Fruit fly (Drosophila melanogaster) whole organism, embryonic: Measurements from ENCODE around the gene sro.
A peak's percentile ranks its signal among the peaks of the same experiment; 100 is the strongest.

ENCODE experiments used
- Atf-2 ChIP-seq: fragments of 200-800 bp; sonication (Bioruptor generic); optimal IDR thresholded peaks from 2 replicates; lab custom pipeline; 2016; ENCODE audit warnings: missing biosample characterization, missing genetic modification characterization
- BEAF-32 ChIP-seq: fragments of 200-800 bp; sonication (Bioruptor generic); optimal IDR thresholded peaks from 3 replicates; lab custom pipeline; 2017; ENCODE audit warnings: missing biosample characterization, missing genetic modification characterization, mild to moderate bottlenecking, moderate library complexity, missing genetic modification reagents
- BtbVII ChIP-seq: fragments of 200-800 bp; sonication (Bioruptor generic); optimal IDR thresholded peaks from 3 replicates; lab custom pipeline; 2017; ENCODE audit warnings: missing biosample characterization, mild to moderate bottlenecking, missing genetic modification characterization
- CG10147 ChIP-seq: fragments of 200-800 bp; sonication (Bioruptor generic); optimal IDR thresholded peaks from 2 replicates; lab custom pipeline; 2019; ENCODE audit warnings: missing biosample characterization, mild to moderate bottlenecking, missing genetic modification characterization, moderate library complexity
- CG10543 ChIP-seq: fragments of 200-800 bp; sonication (Bioruptor generic); optimal IDR thresholded peaks from 3 replicates; lab custom pipeline; 2017; ENCODE audit warnings: missing biosample characterization, mild to moderate bottlenecking, missing genetic modification characterization, moderate library complexity
- CG10654 ChIP-seq: fragments of 200-800 bp; sonication (Bioruptor generic); optimal IDR thresholded peaks from 2 replicates; lab custom pipeline; 2016; ENCODE audit warnings: missing biosample characterization, missing genetic modification characterization
- CG11398 ChIP-seq: fragments of 200-800 bp; sonication (Bioruptor generic); optimal IDR thresholded peaks from 2 replicates; lab custom pipeline; 2016; ENCODE audit warnings: missing biosample characterization, missing genetic modification characterization
- CG11456 ChIP-seq: fragments of 200-800 bp; sonication (Bioruptor generic); IDR thresholded peaks from 3 replicates; pipeline ENCODE4 v1.3.6; 2022; ENCODE audit warnings: missing biosample characterization, missing genetic modification characterization
- CG1233 ChIP-seq: fragments of 200-800 bp; sonication (Bioruptor generic); optimal IDR thresholded peaks from 4 replicates; lab custom pipeline; 2018; ENCODE audit warnings: missing biosample characterization, mild to moderate bottlenecking, missing genetic modification characterization
- CG13287 ChIP-seq: fragments of 200-800 bp; sonication (Bioruptor generic); IDR thresholded peaks from 2 replicates; pipeline ENCODE4 v1.3.6; 2022; ENCODE audit warnings: missing biosample characterization, missing genetic modification characterization; ENCODE audit not compliant: partially characterized antibody
- CG13624 ChIP-seq: fragments of 200-800 bp; sonication (Bioruptor generic); optimal IDR thresholded peaks from 2 replicates; lab custom pipeline; 2016; ENCODE audit warnings: missing biosample characterization, missing genetic modification characterization
- CG14050 ChIP-seq: fragments of 200-800 bp; sonication (Bioruptor generic); IDR thresholded peaks from 3 replicates; pipeline ENCODE4 v1.3.6; 2022; ENCODE audit warnings: missing biosample characterization, missing genetic modification characterization
- CG14667 ChIP-seq: fragments of 200-800 bp; sonication (Bioruptor generic); IDR thresholded peaks from 2 replicates; pipeline ENCODE4 v1.3.6; 2022; ENCODE audit warnings: missing biosample characterization, missing genetic modification characterization
- CG15269 ChIP-seq: fragments of 200-800 bp; sonication (Bioruptor generic); optimal IDR thresholded peaks from 2 replicates; lab custom pipeline; 2018; ENCODE audit warnings: missing biosample characterization, mild to moderate bottlenecking, missing genetic modification characterization, moderate library complexity
- CG1792 ChIP-seq: fragments of 200-800 bp; sonication (Bioruptor generic); optimal IDR thresholded peaks from 2 replicates; lab custom pipeline; 2016; ENCODE audit warnings: missing biosample characterization, missing genetic modification characterization
- CG31365 ChIP-seq: fragments of 200-800 bp; sonication (Bioruptor generic); optimal IDR thresholded peaks from 2 replicates; lab custom pipeline; 2018; ENCODE audit warnings: missing biosample characterization, mild to moderate bottlenecking, missing genetic modification characterization
- CG3407 ChIP-seq: fragments of 200-800 bp; sonication (Bioruptor generic); optimal IDR thresholded peaks from 2 replicates; lab custom pipeline; 2018; ENCODE audit warnings: missing biosample characterization, mild to moderate bottlenecking, missing genetic modification characterization
- CG3726 ChIP-seq: fragments of 200-800 bp; sonication (Bioruptor generic); IDR thresholded peaks from 3 replicates; pipeline ENCODE4, ENCODE4 v1.3.6; 2022; ENCODE audit warnings: missing biosample characterization, missing genetic modification characterization
- CG6272 ChIP-seq: fragments of 200-800 bp; sonication (Bioruptor generic); IDR thresholded peaks from 2 replicates; pipeline ENCODE4 v1.3.6; 2022; ENCODE audit warnings: missing biosample characterization, missing genetic modification characterization
- CG7987 ChIP-seq: fragments of 200-800 bp; sonication (Bioruptor generic); optimal IDR thresholded peaks from 2 replicates; lab custom pipeline; 2018; ENCODE audit warnings: missing biosample characterization, mild to moderate bottlenecking, missing genetic modification characterization, moderate library complexity
- CG8765 ChIP-seq: fragments of 200-800 bp; sonication (Bioruptor generic); IDR thresholded peaks from 2 replicates; pipeline ENCODE4 v1.3.6; 2022; ENCODE audit warnings: missing biosample characterization, missing genetic modification characterization
- CG9437 ChIP-seq: fragments of 200-800 bp; sonication (Bioruptor generic); optimal IDR thresholded peaks from 2 replicates; lab custom pipeline; 2018; ENCODE audit warnings: missing biosample characterization, mild to moderate bottlenecking, missing genetic modification characterization
- CG9609 ChIP-seq: fragments of 200-800 bp; sonication (Bioruptor generic); optimal IDR thresholded peaks from 3 replicates; lab custom pipeline; 2016; ENCODE audit warnings: missing biosample characterization, missing genetic modification characterization
- CG9817 ChIP-seq: fragments of 200-800 bp; sonication (Bioruptor generic); optimal IDR thresholded peaks from 2 replicates; lab custom pipeline; 2018; ENCODE audit warnings: missing biosample characterization, mild to moderate bottlenecking, missing genetic modification characterization, moderate library complexity
- CG9932 ChIP-seq: fragments of 200-800 bp; sonication (Bioruptor generic); IDR thresholded peaks from 2 replicates; pipeline ENCODE4 v1.3.6; 2022; ENCODE audit warnings: missing biosample characterization, missing genetic modification characterization
- Gsc ChIP-seq: fragments of 200-800 bp; sonication (Bioruptor generic); IDR thresholded peaks from 2 replicates; pipeline ENCODE4 v1.3.6; 2022; ENCODE audit warnings: missing biosample characterization, missing genetic modification characterization
- Mad ChIP-seq: fragments of 200-800 bp; sonication (Bioruptor generic); optimal IDR thresholded peaks from 2 replicates; lab custom pipeline; 2016; ENCODE audit warnings: missing biosample characterization, missing genetic modification characterization
- NC2α ChIP-seq: fragments of 200-800 bp; sonication (Bioruptor generic); optimal IDR thresholded peaks from 2 replicates; lab custom pipeline; 2016; ENCODE audit warnings: missing biosample characterization, missing genetic modification characterization
- Nf-YC ChIP-seq: fragments of 200-800 bp; optimal IDR thresholded peaks from 3 replicates; lab custom pipeline; 2019; ENCODE audit warnings: missing biosample characterization, mild to moderate bottlenecking, missing genetic modification characterization, moderate library complexity
- Ssrp ChIP-seq: fragments of 200-800 bp; sonication (Bioruptor generic); optimal IDR thresholded peaks from 2 replicates; lab custom pipeline; 2018; ENCODE audit warnings: missing biosample characterization, mild to moderate bottlenecking, missing genetic modification characterization, moderate library complexity
- YL-1 ChIP-seq: fragments of 200-800 bp; sonication (Bioruptor generic); optimal IDR thresholded peaks from 3 replicates; lab custom pipeline; 2017; ENCODE audit warnings: missing biosample characterization, mild to moderate bottlenecking, missing genetic modification characterization
- al ChIP-seq: fragments of 200-800 bp; sonication (Bioruptor generic); IDR thresholded peaks from 2 replicates; pipeline ENCODE4 v1.3.6; 2022; ENCODE audit warnings: missing biosample characterization, missing genetic modification characterization
- ash1 ChIP-seq: fragments of 200-800 bp; sonication (Bioruptor generic); optimal IDR thresholded peaks from 2 replicates; lab custom pipeline; 2018; ENCODE audit warnings: missing biosample characterization, mild to moderate bottlenecking, missing genetic modification characterization
- corto ChIP-seq: fragments of 200-800 bp; sonication (Bioruptor generic); optimal IDR thresholded peaks from 2 replicates; lab custom pipeline; 2016; ENCODE audit warnings: missing biosample characterization, mild to moderate bottlenecking, missing genetic modification characterization, moderate library complexity
- dpn ChIP-seq, 2 experiments: fragments of 200-800 bp; sonication (Bioruptor generic); optimal IDR thresholded peaks; 3 replicates each; lab custom pipeline; 2016; ENCODE audit warnings: missing biosample characterization in 2 of 2, missing genetic modification characterization in 2 of 2
- esg ChIP-seq: fragments of 200-800 bp; sonication (Bioruptor generic); conservative IDR thresholded peaks from 2 replicates; pipeline ENCODE4 v1.3.6; 2022; ENCODE audit warnings: missing biosample characterization, missing genetic modification characterization
- exex ChIP-seq: fragments of 200-800 bp; sonication (Bioruptor generic); optimal IDR thresholded peaks from 4 replicates; lab custom pipeline; 2018; ENCODE audit warnings: missing biosample characterization, mild to moderate bottlenecking, missing genetic modification characterization, moderate library complexity
- gce ChIP-seq: fragments of 200-800 bp; sonication (Bioruptor generic); IDR thresholded peaks from 3 replicates; pipeline ENCODE4 v1.3.6; 2022; ENCODE audit warnings: missing biosample characterization, missing genetic modification characterization
- grau ChIP-seq: fragments of 200-800 bp; optimal IDR thresholded peaks from 3 replicates; lab custom pipeline; 2019; ENCODE audit warnings: missing biosample characterization, mild to moderate bottlenecking, missing genetic modification characterization, moderate library complexity
- inv ChIP-seq: fragments of 200-800 bp; sonication (Bioruptor generic); IDR thresholded peaks from 2 replicates; pipeline ENCODE4 v1.3.6; 2022; ENCODE audit warnings: missing biosample characterization, missing genetic modification characterization; ENCODE audit not compliant: partially characterized antibody
- kni ChIP-seq: fragments of 200-800 bp; sonication (Bioruptor generic); optimal IDR thresholded peaks from 3 replicates; lab custom pipeline; 2017; ENCODE audit warnings: mild to moderate bottlenecking, missing biosample characterization, missing genetic modification reagents, missing genetic modification characterization
- lmd ChIP-seq: fragments of 200-800 bp; sonication (Bioruptor generic); IDR thresholded peaks from 2 replicates; pipeline ENCODE4 v1.3.6; 2022; ENCODE audit warnings: missing biosample characterization, missing genetic modification characterization
- pum ChIP-seq: fragments of 200-800 bp; sonication (Bioruptor generic); optimal IDR thresholded peaks from 2 replicates; lab custom pipeline; 2016; ENCODE audit warnings: missing biosample characterization, missing genetic modification characterization
- ro ChIP-seq: fragments of 200-800 bp; sonication (Bioruptor generic); IDR thresholded peaks from 2 replicates; pipeline ENCODE4 v1.3.6; 2022; ENCODE audit warnings: missing biosample characterization, missing genetic modification characterization
- shn ChIP-seq: fragments of 200-800 bp; sonication (Bioruptor generic); optimal IDR thresholded peaks from 3 replicates; lab custom pipeline; 2016; ENCODE audit warnings: missing biosample characterization, missing genetic modification characterization
- sim ChIP-seq: fragments of 200-800 bp; sonication (Bioruptor generic); IDR thresholded peaks from 2 replicates; pipeline ENCODE4 v1.3.6; 2022; ENCODE audit warnings: missing biosample characterization, missing genetic modification characterization
- sna ChIP-seq: fragments of 200-800 bp; sonication (Bioruptor generic); IDR thresholded peaks from 2 replicates; pipeline ENCODE4 v1.3.6; 2022; ENCODE audit warnings: missing biosample characterization, missing genetic modification characterization; ENCODE audit not compliant: partially characterized antibody
- vvl ChIP-seq: fragments of 200-800 bp; sonication (Bioruptor generic); IDR thresholded peaks from 2 replicates; pipeline ENCODE4 v1.3.6; 2022; ENCODE audit warnings: missing biosample characterization, missing genetic modification characterization
- wek ChIP-seq: fragments of 200-800 bp; sonication (Bioruptor generic); optimal IDR thresholded peaks from 3 replicates; lab custom pipeline; 2018; ENCODE audit warnings: missing biosample characterization, mild to moderate bottlenecking, missing genetic modification characterization, moderate library complexity
- zen2 ChIP-seq: fragments of 200-800 bp; sonication (Bioruptor generic); IDR thresholded peaks from 3 replicates; pipeline ENCODE4 v1.3.6; 2022; ENCODE audit warnings: missing biosample characterization, missing genetic modification characterization; ENCODE audit not compliant: partially characterized antibody

Gene sro

dm6 chr3R:29748591-29749303 is 45.6 kb upstream of the sro start, which contains the start of the genes ATPsyngamma and yata (continued):
- no peak for TF ChIP-seq CG10654 (GFP tag; lab: Kevin White, UChicago)
- TF ChIP-seq Ssrp, result peak; percentile 19
- TF ChIP-seq esg (GFP tag; lab: Robert Waterston, UW), result no peak
- no peak for TF ChIP-seq Mad (GFP tag; lab: Kevin White, UChicago)
- TF ChIP-seq shn, result no peak
- TF ChIP-seq exex (tag; lab: Kevin White, UChicago), result peak; percentile 53
- TF ChIP-seq CG10147 (GFP tag; lab: Kevin White, UChicago), result no peak
- TF ChIP-seq kni (GFP tag; lab: Kevin White, UChicago), result no peak
- TF ChIP-seq Gsc (GFP tag; lab: Robert Waterston, UW), result no peak
- TF ChIP-seq ash1, result no peak
- TF ChIP-seq CG11456, result no peak; the same call in 2 of the 3 replicates
- TF ChIP-seq CG14667 (GFP tag; lab: Robert Waterston, UW), result no peak
- TF ChIP-seq pum, result no peak
- TF ChIP-seq inv, result peak; percentile 75
- no peak for TF ChIP-seq CG3726 (GFP tag; lab: Robert Waterston, UW)
- no peak for TF ChIP-seq CG9609
- TF ChIP-seq CG9932 (GFP tag; lab: Robert Waterston, UW), result peak; percentile 53; the same call in 1 of the 2 replicates
- no peak for TF ChIP-seq CG11398
- TF ChIP-seq dpn (GFP tag; optimal IDR thresholded peaks at IDR 0.05; lab: Kevin White, UChicago), result peak in 1 of 2 experiments; percentile 35
- no peak for TF ChIP-seq CG9437 (GFP tag; lab: Kevin White, UChicago)
- no peak for TF ChIP-seq CG15269 (tag; lab: Kevin White, UChicago)
- TF ChIP-seq CG6272 (GFP tag; lab: Robert Waterston, UW), result no peak
- TF ChIP-seq BtbVII (GFP tag; lab: Kevin White, UChicago), result no peak
- peak; percentile 49 for TF ChIP-seq grau (tag; lab: Kevin White, UChicago)
- no peak for TF ChIP-seq wek
- peak; percentile 19 for TF ChIP-seq CG13624 (GFP tag; lab: Kevin White, UChicago)
- TF ChIP-seq Nf-YC, result peak; percentile 49
- no peak for TF ChIP-seq CG31365 (tag; lab: Kevin White, UChicago)
- TF ChIP-seq YL-1 (GFP tag; lab: Kevin White, UChicago), result peak; percentile 92
- TF ChIP-seq Atf-2 (GFP tag; lab: Kevin White, UChicago), result no peak
- TF ChIP-seq sna (GFP tag; lab: Robert Waterston, UW), result peak; percentile 67
- no peak for TF ChIP-seq CG14050 (GFP tag; lab: Robert Waterston, UW)
- no peak for TF ChIP-seq CG10543 (GFP tag; lab: Kevin White, UChicago)
- TF ChIP-seq CG1233 (GFP tag; lab: Kevin White, UChicago), result peak; percentile 24
- peak; percentile 75; the same call in 1 of the 2 replicates for TF ChIP-seq vvl
- no peak for TF ChIP-seq sim
- TF ChIP-seq corto (GFP tag; lab: Kevin White, UChicago), result no peak
- no peak for TF ChIP-seq al (GFP tag; lab: Robert Waterston, UW)
- TF ChIP-seq lmd (GFP tag; lab: Robert Waterston, UW), result peak; percentile 39; the same call in 1 of the 2 replicates
- peak; percentile 35 for TF ChIP-seq CG7987 (GFP tag; lab: Kevin White, UChicago)
- peak; percentile 37 for TF ChIP-seq CG9817 (tag; lab: Kevin White, UChicago)
- no peak for TF ChIP-seq ro (GFP tag; lab: Robert Waterston, UW)
- TF ChIP-seq NC2α (GFP tag; lab: Kevin White, UChicago), result no peak
- TF ChIP-seq zen2 (GFP tag; lab: Robert Waterston, UW), result peak; percentile 60; the same call in 2 of the 3 replicates
- TF ChIP-seq gce (GFP tag; lab: Robert Waterston, UW), result no peak
- no peak for TF ChIP-seq CG3407 (GFP tag; lab: Kevin White, UChicago)
- no peak for TF ChIP-seq CG8765 (GFP tag; lab: Robert Waterston, UW)
- TF ChIP-seq CG1792 (GFP tag; lab: Kevin White, UChicago), result no peak
- TF ChIP-seq CG13287 (GFP tag; lab: Robert Waterston, UW), result peak; percentile 68
- peak; percentile 78 for TF ChIP-seq BEAF-32 (GFP tag; lab: Kevin White, UChicago)
